Fruit fly (Drosophila melanogaster) S2 (cell line): ENCODE data around the gene ppk14.

Source experiments
- CG8478 ChIP-seq: fragments of >200 bp; optimal IDR thresholded peaks from 2 replicates; lab custom pipeline; 2018
- CTCF ChIP-seq, 2 experiments: fragments of >200 bp; optimal IDR thresholded peaks; 2 replicates each; lab custom pipeline; 2018

Gene ppk14

dm6 chr2L:6379197-6379596, 24.4 kb downstream of the ppk14 start:
- TF ChIP-seq CG8478 (lab: Kevin White, UChicago) (no peak), CTCF (optimal IDR thresholded peaks at IDR 0.05; lab: Kevin White, UChicago) (no peak)

DNA sequence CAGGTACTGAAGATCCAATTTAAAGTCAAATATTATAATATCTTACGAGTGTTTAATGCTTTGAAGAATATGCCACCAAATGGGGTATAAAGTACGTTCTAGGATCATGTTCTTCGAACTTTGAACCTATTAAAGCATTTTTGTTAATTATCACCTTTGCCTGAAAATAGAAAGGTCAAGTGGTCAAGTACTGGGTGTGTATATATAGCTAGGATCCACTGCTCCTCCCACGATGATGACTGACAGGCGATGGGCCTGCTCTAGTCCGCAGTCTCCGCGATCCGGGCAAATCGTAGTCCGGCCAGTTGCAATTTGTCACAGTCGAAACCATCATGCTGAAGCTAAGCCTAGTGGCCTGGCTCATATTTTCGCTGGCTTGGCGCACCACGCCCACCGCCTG, 26.2 kb downstream of the ppk14 start, which contains the start of gene Nepl5:
Nepl5 (plus strand) TSS at position 301 of the 400 bp plus-strand sequence.
- no peak for TF ChIP-seq CG8478 (lab: Kevin White, UChicago)
- TF ChIP-seq CTCF (optimal IDR thresholded peaks at IDR 0.05; lab: Kevin White, UChicago): no peak

dm6 chr2L:6385409-6385808, 30.7 kb downstream of the ppk14 start, which contains the start of gene Nepl6:
TSS of gene Nepl6 (minus strand) at chr2L:6385512.
- TF ChIP-seq CG8478 (lab: Kevin White, UChicago) (no peak), CTCF (optimal IDR thresholded peaks at IDR 0.05; lab: Kevin White, UChicago) (no peak)

- no peak for TF ChIP-seq CTCF (optimal IDR thresholded peaks at IDR 0.05; lab: Kevin White, UChicago)
Measured at dm6 chr2L:6387068-6387467, 32.3 kb downstream of the ppk14 start.

DNA sequence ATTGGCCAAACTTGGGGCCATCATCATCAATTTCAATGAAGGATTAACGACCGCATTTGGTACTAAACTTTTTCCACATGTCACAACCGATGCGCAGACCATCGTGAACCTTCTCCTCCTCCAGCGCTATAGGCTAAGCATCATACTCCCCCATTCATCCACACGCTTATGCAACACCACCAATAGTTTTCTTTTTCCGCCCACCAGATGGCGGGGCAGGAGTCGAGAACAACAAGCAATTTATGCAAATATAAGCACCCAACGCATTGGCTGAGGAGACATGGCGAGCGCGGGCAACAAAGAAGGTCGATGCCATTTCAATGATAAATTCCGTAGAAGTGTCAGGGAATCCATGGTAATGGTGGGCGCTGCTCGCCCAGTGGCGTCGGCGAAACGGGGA, 36.7 kb downstream of the ppk14 start:
- no peak for TF ChIP-seq CG8478 (lab: Kevin White, UChicago)
- peak; percentile 52 to 56 for TF ChIP-seq CTCF (optimal IDR thresholded peaks at IDR 0.05; lab: Kevin White, UChicago)

- no peak for TF ChIP-seq CTCF (optimal IDR thresholded peaks at IDR 0.05; lab: Kevin White, UChicago)
- no peak for TF ChIP-seq CG8478 (lab: Kevin White, UChicago)
Measured at dm6 chr2L:6397149-6397548, 42.4 kb downstream of the ppk14 start, which contains the start of gene CG42369. TSS of gene CG42369 (minus strand) at chr2L:6397249.
